Worm (Caenorhabditis elegans) whole organism, midembryonic: ENCODE results near the gene F20C5.11.

ENCODE experiments used
- cog-1 ChIP-seq: sonication (generic microtip); optimal IDR thresholded peaks from 2 replicates; lab custom pipeline; 2016; ENCODE audit warnings: missing genetic modification characterization, missing compliant biosample characterization
- flt-1 ChIP-seq: fragments of 200-800 bp; sonication (Bioruptor generic); IDR thresholded peaks from 2 replicates; pipeline ENCODE4 v1.3.6; 2022; ENCODE audit warnings: missing genetic modification characterization, missing compliant biosample characterization
- ref-1 ChIP-seq: fragments of 200-800 bp; sonication (Bioruptor generic); conservative IDR thresholded peaks from 2 replicates; pipeline ENCODE4 v1.3.6; 2022; ENCODE audit warnings: missing genetic modification reagents, missing genetic modification characterization, missing compliant biosample characterization
- tab-1 ChIP-seq: fragments of 200-800 bp; sonication (Bioruptor generic); IDR thresholded peaks from 2 replicates; pipeline ENCODE4 v1.3.6; 2022; ENCODE audit warnings: missing genetic modification characterization, missing compliant biosample characterization
- ztf-29 ChIP-seq: fragments of 200-800 bp; sonication (Bioruptor generic); IDR thresholded peaks from 2 replicates; pipeline ENCODE4 v1.3.6; 2022; ENCODE audit warnings: missing genetic modification reagents, missing genetic modification characterization, missing compliant biosample characterization

- TF ChIP-seq ztf-29 (GFP tag; lab: Robert Waterston, UW) (no peak), ref-1 (GFP tag; lab: Robert Waterston, UW) (no peak), flt-1 (GFP tag; lab: Robert Waterston, UW) (no peak), tab-1 (no peak), cog-1 (tag; lab: Kevin White, UChicago) (no peak)
Measured at ce11 chrIV:8769539-8769938, 7.7 kb upstream of the F20C5.11 start, which contains the start of gene F20C5.5.
